Worm (Caenorhabditis elegans): ENCODE data around the gene cyp-29A2.

Gene cyp-29A2

ce11 chrV:11220936-11221335 lies 3.6 kb downstream of the cyp-29A2 start, which contains the start of gene T19B10.2:
T19B10.2 (plus strand) TSS chrV:11221302.
- TF ChIP-seq elt-3 (tag; optimal IDR thresholded peaks at IDR 0.05) (peak in 1 of 6 experiments; percentile 15), blmp-1 (tag; optimal IDR thresholded peaks at IDR 0.05) (peak; percentile 84), nhr-84 (tag; optimal IDR thresholded peaks at IDR 0.05) (no peak)

- no peak for TF ChIP-seq nhr-12 (tag; optimal IDR thresholded peaks at IDR 0.05)
- no peak for TF ChIP-seq vab-15 (tag; optimal IDR thresholded peaks at IDR 0.05)
- TF ChIP-seq mef-2 (tag; optimal IDR thresholded peaks at IDR 0.05), result no peak
- TF ChIP-seq dsc-1 (tag; optimal IDR thresholded peaks at IDR 0.05), result no peak
- no peak for TF ChIP-seq lin-14 (GFP tag; optimal IDR thresholded peaks at IDR 0.05)
- no peak for TF ChIP-seq nhr-47 (tag; optimal IDR thresholded peaks at IDR 0.05)
Observed at ce11 chrV:11223698-11224097, 6.3 kb downstream of the cyp-29A2 start.

- TF ChIP-seq dsc-1 (tag; optimal IDR thresholded peaks at IDR 0.05) (peak; percentile 63), nhr-90 (tag; optimal IDR thresholded peaks at IDR 0.05; ENCODE audit: poor library complexity) (peak; percentile 15), mep-1 (tag; optimal IDR thresholded peaks at IDR 0.05) (peak; percentile 7), lsy-2 (tag; optimal IDR thresholded peaks at IDR 0.05) (peak; percentile 7 to 9), ama-1 (optimal IDR thresholded peaks at IDR 0.05) (peak; percentile 65), nhr-11 (tag; optimal IDR thresholded peaks at IDR 0.05) (no peak), tbx-2 (tag; optimal IDR thresholded peaks at IDR 0.05) (no peak), lin-14 (GFP tag; optimal IDR thresholded peaks at IDR 0.05) (peak; percentile 37), nhr-237 (tag; optimal IDR thresholded peaks at IDR 0.05) (no peak), snu-23 (GFP tag; optimal IDR thresholded peaks at IDR 0.05) (peak; percentile 16)
Observed at ce11 chrV:11225981-11226380, 8.6 kb downstream of the cyp-29A2 start, which contains the start of gene bgal-1. bgal-1 (minus strand) TSS chrV:11226018.

- TF ChIP-seq ceh-90 (tag; optimal IDR thresholded peaks at IDR 0.05), result no peak
- peak; percentile 37 for TF ChIP-seq fkh-10 (GFP tag; optimal IDR thresholded peaks at IDR 0.05)
- TF ChIP-seq lin-13 (GFP tag; optimal IDR thresholded peaks at IDR 0.05), result peak; percentile 68
- peak; percentile 48 for TF ChIP-seq F16B12.6 (tag; optimal IDR thresholded peaks at IDR 0.05)
- TF ChIP-seq C04F5.9 (tag; optimal IDR thresholded peaks at IDR 0.05), result peak; percentile 9
- TF ChIP-seq nhr-20 (tag; optimal IDR thresholded peaks at IDR 0.05), result peak; percentile 90
- peak; percentile 72 for TF ChIP-seq snpc-4 (tag; optimal IDR thresholded peaks at IDR 0.05)
- TF ChIP-seq C34B4.2 (tag; optimal IDR thresholded peaks at IDR 0.05), result no peak
- TF ChIP-seq tlp-1 (tag; optimal IDR thresholded peaks at IDR 0.05), result no peak
- TF ChIP-seq mep-1 (tag; optimal IDR thresholded peaks at IDR 0.05), result peak; percentile 93
- TF ChIP-seq ceh-88 (GFP tag; IDR thresholded peaks at IDR 0.05), result peak; percentile 40; the same call in 1 of the 2 replicates
- peak; percentile 56 for TF ChIP-seq elt-2 (tag; optimal IDR thresholded peaks at IDR 0.05)
- peak; percentile 83 for TF ChIP-seq swsn-7 (tag; optimal IDR thresholded peaks at IDR 0.05)
- peak; percentile 39 for TF ChIP-seq egl-13 (tag; optimal IDR thresholded peaks at IDR 0.05)
- TF ChIP-seq unc-86 (tag; optimal IDR thresholded peaks at IDR 0.05), result peak; percentile 80
- TF ChIP-seq mdl-1 (tag; optimal IDR thresholded peaks at IDR 0.05), result peak in 1 of 2 experiments; percentile 78
- no peak for TF ChIP-seq hlh-4 (tag; optimal IDR thresholded peaks at IDR 0.05)
- TF ChIP-seq vab-15 (tag; optimal IDR thresholded peaks at IDR 0.05), result no peak
- TF ChIP-seq sox-4 (tag; optimal IDR thresholded peaks at IDR 0.05), result peak; percentile 60
- TF ChIP-seq nhr-77 (tag; optimal IDR thresholded peaks at IDR 0.05), result peak; percentile 48
- TF ChIP-seq elt-3 (tag; optimal IDR thresholded peaks at IDR 0.05), result peak in 2 of 6 experiments; percentile 42 to 54
- TF ChIP-seq pqm-1 (tag; optimal IDR thresholded peaks at IDR 0.05), result no peak
- TF ChIP-seq ztf-11 (tag; optimal IDR thresholded peaks at IDR 0.05), result peak in 1 of 2 experiments; percentile 75
- peak; percentile 97 for TF ChIP-seq lin-14 (GFP tag; optimal IDR thresholded peaks at IDR 0.05)
- peak; percentile 25 for TF ChIP-seq zip-4 (GFP tag; optimal IDR thresholded peaks at IDR 0.05)
- TF ChIP-seq hlh-17 (GFP tag; optimal IDR thresholded peaks at IDR 0.05; ENCODE audit: borderline replicate concordance), result no peak
- peak; percentile 91 for TF ChIP-seq nhr-71 (tag; optimal IDR thresholded peaks at IDR 0.05)
- no peak for TF ChIP-seq mef-2 (tag; optimal IDR thresholded peaks at IDR 0.05)
- TF ChIP-seq nhr-85 (tag), result peak; percentile 90
- peak; percentile 34; the same call in 1 of the 2 replicates for TF ChIP-seq mab-9 (GFP tag; IDR thresholded peaks at IDR 0.05)
- peak; percentile 84 to 85 for TF ChIP-seq lsy-2 (tag; optimal IDR thresholded peaks at IDR 0.05)
- TF ChIP-seq snu-23 (GFP tag; optimal IDR thresholded peaks at IDR 0.05), result peak; percentile 91
- peak; percentile 92 for TF ChIP-seq blmp-1 (tag; optimal IDR thresholded peaks at IDR 0.05)
- TF ChIP-seq rnt-1 (tag; optimal IDR thresholded peaks at IDR 0.05), result peak; percentile 84
- TF ChIP-seq lir-3 (tag; optimal IDR thresholded peaks at IDR 0.05; ENCODE audit: poor library complexity), result peak; percentile 74
- TF ChIP-seq ceh-82 (tag; optimal IDR thresholded peaks at IDR 0.05), result peak; percentile 87 to 98 (median 90)
Observed at ce11 chrV:11228653-11229173, 11.3 kb downstream of the cyp-29A2 start, which contains the start of gene pqn-70. pqn-70 (minus strand) TSS chrV:11228703.
